Fruit fly (Drosophila melanogaster): ENCODE results near the gene nonC.

DNA sequence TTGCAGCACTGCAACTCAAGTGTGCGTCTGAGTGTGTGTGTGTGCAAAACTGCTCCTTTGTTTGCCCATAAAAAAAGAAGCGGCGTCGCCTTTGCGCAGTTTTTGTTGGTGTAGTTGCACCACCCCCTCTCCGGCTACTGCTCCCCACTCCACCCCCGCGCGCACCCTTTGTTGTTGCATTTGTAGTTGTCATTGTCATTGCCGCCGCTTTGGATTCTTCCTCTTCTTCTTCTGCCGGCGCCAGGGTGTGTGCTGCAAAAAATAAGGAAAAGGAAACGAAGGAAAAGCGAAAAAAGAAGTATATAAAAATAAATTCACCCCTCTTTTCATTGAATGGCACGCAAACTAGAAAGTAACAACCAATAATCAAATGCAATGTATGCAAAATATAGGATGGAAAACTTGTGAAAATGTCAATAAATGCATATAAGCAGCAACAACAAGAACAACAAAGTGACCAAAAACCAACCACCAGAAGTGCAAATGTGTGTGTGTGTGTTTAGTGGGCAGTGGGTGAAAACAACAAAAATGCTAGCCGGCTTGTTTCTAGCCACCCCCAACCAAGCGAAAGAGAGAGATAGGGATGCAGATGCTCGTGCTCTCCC is 20.3 kb upstream of the nonC start:
- TF ChIP-seq pan (optimal IDR thresholded peaks at IDR 0.05) = no peak
- no peak for TF ChIP-seq dsf (GFP tag; optimal IDR thresholded peaks at IDR 0.05; ENCODE audit: borderline replicate concordance)
- TF ChIP-seq Mio (GFP tag; optimal IDR thresholded peaks at IDR 0.05) = no peak
- TF ChIP-seq jim (GFP tag; optimal IDR thresholded peaks at IDR 0.05) = no peak
